Fruit fly (Drosophila melanogaster) whole organism, embryonic: Measurements from ENCODE around the gene eIF3h.

ENCODE experiments used
- Adf1 ChIP-seq: fragments of 200-800 bp; sonication (Bioruptor generic); IDR thresholded peaks from 2 replicates; pipeline ENCODE4 v1.3.6; 2022; ENCODE audit warnings: missing biosample characterization, missing genetic modification characterization
- Atf3 ChIP-seq: fragments of 200-800 bp; sonication (Bioruptor generic); optimal IDR thresholded peaks from 3 replicates; lab custom pipeline; 2016; ENCODE audit warnings: missing biosample characterization, missing genetic modification characterization
- B-H1 ChIP-seq: fragments of 200-800 bp; sonication (Bioruptor generic); IDR thresholded peaks from 3 replicates; pipeline ENCODE4 v1.3.6; 2022; ENCODE audit warnings: missing biosample characterization, missing genetic modification characterization
- CG10321 ChIP-seq: fragments of 200-800 bp; sonication (Bioruptor generic); IDR thresholded peaks from 2 replicates; pipeline ENCODE4 v1.3.6; 2022; ENCODE audit warnings: missing biosample characterization, missing genetic modification characterization
- CG11398 ChIP-seq: fragments of 200-800 bp; sonication (Bioruptor generic); optimal IDR thresholded peaks from 2 replicates; lab custom pipeline; 2016; ENCODE audit warnings: missing biosample characterization, missing genetic modification characterization
- CG13624 ChIP-seq: fragments of 200-800 bp; sonication (Bioruptor generic); optimal IDR thresholded peaks from 2 replicates; lab custom pipeline; 2016; ENCODE audit warnings: missing biosample characterization, missing genetic modification characterization
- CG15073 ChIP-seq: fragments of 200-800 bp; sonication (Bioruptor generic); optimal IDR thresholded peaks from 2 replicates; lab custom pipeline; 2016; ENCODE audit warnings: missing biosample characterization, missing genetic modification characterization
- CG15601 ChIP-seq: fragments of 200-800 bp; sonication (Bioruptor generic); optimal IDR thresholded peaks from 3 replicates; lab custom pipeline; 2019; ENCODE audit warnings: missing biosample characterization, mild to moderate bottlenecking, missing genetic modification characterization, moderate library complexity
- CG16863 ChIP-seq: fragments of 200-800 bp; sonication (Bioruptor generic); optimal IDR thresholded peaks from 3 replicates; lab custom pipeline; 2016; ENCODE audit warnings: missing biosample characterization, missing genetic modification characterization
- CG17328 ChIP-seq: fragments of 200-800 bp; sonication (Bioruptor generic); IDR thresholded peaks from 2 replicates; pipeline ENCODE4 v1.3.6; 2022; ENCODE audit warnings: missing biosample characterization, missing genetic modification characterization
- CG18619 ChIP-seq: fragments of 200-800 bp; sonication (Bioruptor generic); optimal IDR thresholded peaks from 3 replicates; lab custom pipeline; 2017; ENCODE audit warnings: missing biosample characterization, mild to moderate bottlenecking, missing genetic modification characterization
- CG6689 ChIP-seq: fragments of 200-800 bp; sonication (Bioruptor generic); IDR thresholded peaks from 2 replicates; pipeline ENCODE4 v1.3.6; 2022; ENCODE audit warnings: missing biosample characterization, missing genetic modification characterization
- CG7357 ChIP-seq: fragments of 200-800 bp; sonication (Bioruptor generic); IDR thresholded peaks from 3 replicates; pipeline ENCODE4 v1.3.6; 2022; ENCODE audit warnings: missing biosample characterization, missing genetic modification characterization
- CG7556 ChIP-seq: fragments of 200-800 bp; sonication (Bioruptor generic); optimal IDR thresholded peaks from 2 replicates; lab custom pipeline; 2017; ENCODE audit warnings: missing biosample characterization, mild to moderate bottlenecking, missing genetic modification characterization
- CG7987 ChIP-seq: fragments of 200-800 bp; sonication (Bioruptor generic); optimal IDR thresholded peaks from 2 replicates; lab custom pipeline; 2018; ENCODE audit warnings: missing biosample characterization, mild to moderate bottlenecking, missing genetic modification characterization, moderate library complexity
- CG8765 ChIP-seq: fragments of 200-800 bp; sonication (Bioruptor generic); IDR thresholded peaks from 2 replicates; pipeline ENCODE4 v1.3.6; 2022; ENCODE audit warnings: missing biosample characterization, missing genetic modification characterization
- CHES-1-like ChIP-seq: fragments of 200-800 bp; sonication (Bioruptor generic); optimal IDR thresholded peaks from 2 replicates; lab custom pipeline; 2016; ENCODE audit warnings: missing biosample characterization, missing genetic modification characterization
- CrebB ChIP-seq: fragments of 200-800 bp; sonication (Bioruptor generic); optimal IDR thresholded peaks from 3 replicates; lab custom pipeline; 2018; ENCODE audit warnings: missing biosample characterization, mild to moderate bottlenecking, missing genetic modification characterization
- Doc2 ChIP-seq: fragments of 200-800 bp; sonication (Bioruptor generic); IDR thresholded peaks from 2 replicates; pipeline ENCODE4 v1.3.6; 2022; ENCODE audit warnings: missing biosample characterization, missing genetic modification characterization
- Fer1 ChIP-seq: fragments of 200-800 bp; sonication (Bioruptor generic); optimal IDR thresholded peaks from 2 replicates; lab custom pipeline; 2017; ENCODE audit warnings: missing biosample characterization, mild to moderate bottlenecking, missing genetic modification characterization
- Fer3 ChIP-seq: fragments of 200-800 bp; sonication (Bioruptor generic); optimal IDR thresholded peaks from 2 replicates; lab custom pipeline; 2018; ENCODE audit warnings: missing biosample characterization, mild to moderate bottlenecking, missing genetic modification characterization, moderate library complexity
- Hr3 ChIP-seq: fragments of 200-800 bp; sonication (Bioruptor generic); optimal IDR thresholded peaks from 3 replicates; lab custom pipeline; 2016; ENCODE audit warnings: missing biosample characterization, missing genetic modification characterization
- Med ChIP-seq: fragments of 200-800 bp; sonication (Bioruptor generic); peaks from one replicate; lab custom pipeline; 2016; ENCODE audit warnings: missing biosample characterization, missing genetic modification characterization, mild to moderate bottlenecking, inconsistent platforms, moderate library complexity
- Neu2 ChIP-seq: fragments of 200-800 bp; sonication (Bioruptor generic); optimal IDR thresholded peaks from 3 replicates; lab custom pipeline; 2016; ENCODE audit warnings: missing biosample characterization, missing genetic modification characterization, borderline replicate concordance
- Opbp ChIP-seq: fragments of 200-800 bp; sonication (Bioruptor generic); IDR thresholded peaks from 3 replicates; pipeline ENCODE4 v1.3.6; 2022; ENCODE audit warnings: missing biosample characterization, missing genetic modification characterization; ENCODE audit not compliant: partially characterized antibody
- Poxn ChIP-seq: fragments of 200-800 bp; sonication (Bioruptor generic); IDR thresholded peaks from 2 replicates; pipeline ENCODE4 v1.3.6; 2022; ENCODE audit warnings: missing biosample characterization, missing genetic modification characterization
- Sry-β ChIP-seq: fragments of 200-800 bp; sonication (Bioruptor generic); optimal IDR thresholded peaks from 2 replicates; lab custom pipeline; 2018; ENCODE audit warnings: missing biosample characterization, mild to moderate bottlenecking, missing genetic modification characterization, moderate library complexity
- Trl ChIP-seq, 3 experiments: fragments of >200 bp in 2 of 3; fragments of 200-800 bp in 1 of 3; sonication (Bioruptor generic) in 1 of 3; optimal IDR thresholded peaks; 2 replicates in 1 of 3; 3 replicates in 2 of 3; lab custom pipeline; 2016 to 2017; ENCODE audit warnings: missing biosample characterization in 1 of 3, missing genetic modification characterization in 1 of 3
- YL-1 ChIP-seq: fragments of 200-800 bp; sonication (Bioruptor generic); optimal IDR thresholded peaks from 3 replicates; lab custom pipeline; 2017; ENCODE audit warnings: missing biosample characterization, mild to moderate bottlenecking, missing genetic modification characterization
- br ChIP-seq: fragments of >200 bp; optimal IDR thresholded peaks from 2 replicates; lab custom pipeline; 2017
- cas ChIP-seq: fragments of 200-800 bp; sonication (Bioruptor generic); IDR thresholded peaks from 2 replicates; pipeline ENCODE4 v1.3.6; 2022; ENCODE audit warnings: missing biosample characterization, missing genetic modification characterization
- ewg ChIP-seq: fragments of 200-800 bp; sonication (Bioruptor generic); optimal IDR thresholded peaks from 3 replicates; lab custom pipeline; 2017; ENCODE audit warnings: mild to moderate bottlenecking, missing biosample characterization, missing genetic modification reagents, missing genetic modification characterization
- fd3F ChIP-seq: fragments of 200-800 bp; sonication (Bioruptor generic); optimal IDR thresholded peaks from 2 replicates; lab custom pipeline; 2018; ENCODE audit warnings: missing biosample characterization, mild to moderate bottlenecking, missing genetic modification characterization, moderate library complexity
- fd64A ChIP-seq: fragments of 200-800 bp; sonication (Bioruptor generic); optimal IDR thresholded peaks from 3 replicates; lab custom pipeline; 2018; ENCODE audit warnings: missing biosample characterization, mild to moderate bottlenecking, missing genetic modification characterization
- fd96Cb ChIP-seq: fragments of 200-800 bp; sonication (Bioruptor generic); optimal IDR thresholded peaks from 2 replicates; lab custom pipeline; 2018; ENCODE audit warnings: missing biosample characterization, mild to moderate bottlenecking, missing genetic modification characterization, moderate library complexity
- grau ChIP-seq: fragments of 200-800 bp; optimal IDR thresholded peaks from 3 replicates; lab custom pipeline; 2019; ENCODE audit warnings: missing biosample characterization, mild to moderate bottlenecking, missing genetic modification characterization, moderate library complexity
- hbn ChIP-seq: fragments of 200-800 bp; sonication (Bioruptor generic); IDR thresholded peaks from 2 replicates; pipeline ENCODE4 v1.3.6; 2022; ENCODE audit warnings: missing biosample characterization, missing genetic modification characterization; ENCODE audit not compliant: partially characterized antibody
- jigr1 ChIP-seq: fragments of 200-800 bp; sonication (Bioruptor generic); IDR thresholded peaks from 3 replicates; pipeline ENCODE4 v1.3.6; 2022; ENCODE audit warnings: missing biosample characterization, missing genetic modification characterization
- kni ChIP-seq: fragments of 200-800 bp; sonication (Bioruptor generic); optimal IDR thresholded peaks from 3 replicates; lab custom pipeline; 2017; ENCODE audit warnings: mild to moderate bottlenecking, missing biosample characterization, missing genetic modification reagents, missing genetic modification characterization
- knrl ChIP-seq: fragments of 200-800 bp; sonication (Bioruptor generic); IDR thresholded peaks from 3 replicates; pipeline ENCODE4 v1.3.6; 2022; ENCODE audit warnings: missing biosample characterization, missing genetic modification characterization; ENCODE audit not compliant: partially characterized antibody
- lilli ChIP-seq: fragments of 200-800 bp; sonication (Bioruptor generic); optimal IDR thresholded peaks from 3 replicates; lab custom pipeline; 2016; ENCODE audit warnings: missing biosample characterization, missing genetic modification characterization
- luna ChIP-seq: fragments of 200-800 bp; sonication (Bioruptor generic); optimal IDR thresholded peaks from 2 replicates; lab custom pipeline; 2016; ENCODE audit warnings: missing biosample characterization, missing genetic modification characterization
- mirr ChIP-seq: fragments of 200-800 bp; sonication (Bioruptor generic); optimal IDR thresholded peaks from 3 replicates; lab custom pipeline; 2018; ENCODE audit warnings: missing biosample characterization, mild to moderate bottlenecking, missing genetic modification characterization
- pros ChIP-seq: fragments of 200-800 bp; sonication (Bioruptor generic); optimal IDR thresholded peaks from 3 replicates; lab custom pipeline; 2019; ENCODE audit warnings: missing biosample characterization, mild to moderate bottlenecking, missing genetic modification characterization, moderate library complexity
- pum ChIP-seq: fragments of 200-800 bp; sonication (Bioruptor generic); optimal IDR thresholded peaks from 2 replicates; lab custom pipeline; 2016; ENCODE audit warnings: missing biosample characterization, missing genetic modification characterization
- row ChIP-seq: fragments of 200-800 bp; sonication (Bioruptor generic); IDR thresholded peaks from 3 replicates; pipeline ENCODE4 v1.3.6; 2022; ENCODE audit warnings: missing biosample characterization, missing genetic modification characterization
- scrt ChIP-seq: fragments of 200-800 bp; sonication (Bioruptor generic); optimal IDR thresholded peaks from 2 replicates; lab custom pipeline; 2018; ENCODE audit warnings: missing biosample characterization, mild to moderate bottlenecking, missing genetic modification characterization, moderate library complexity
- sens ChIP-seq: fragments of 200-800 bp; sonication (Bioruptor generic); peaks from one replicate; lab custom pipeline; 2016; ENCODE audit warnings: missing biosample characterization, missing genetic modification characterization
- slp2 ChIP-seq: fragments of 200-800 bp; sonication (Bioruptor generic); optimal IDR thresholded peaks from 2 replicates; lab custom pipeline; 2016; ENCODE audit warnings: missing biosample characterization, missing genetic modification characterization
- sqz ChIP-seq: fragments of 200-800 bp; sonication (Bioruptor generic); optimal IDR thresholded peaks from 3 replicates; lab custom pipeline; 2018; ENCODE audit warnings: missing biosample characterization, mild to moderate bottlenecking, missing genetic modification characterization
- trh ChIP-seq: fragments of 200-800 bp; sonication (Bioruptor generic); optimal IDR thresholded peaks from 2 replicates; lab custom pipeline; 2016; ENCODE audit warnings: missing biosample characterization, missing genetic modification characterization
- vfl ChIP-seq: fragments of 200-800 bp; sonication (Bioruptor generic); optimal IDR thresholded peaks from 2 replicates; lab custom pipeline; 2016; ENCODE audit warnings: missing biosample characterization, missing genetic modification characterization

The eIF3h gene

DNA sequence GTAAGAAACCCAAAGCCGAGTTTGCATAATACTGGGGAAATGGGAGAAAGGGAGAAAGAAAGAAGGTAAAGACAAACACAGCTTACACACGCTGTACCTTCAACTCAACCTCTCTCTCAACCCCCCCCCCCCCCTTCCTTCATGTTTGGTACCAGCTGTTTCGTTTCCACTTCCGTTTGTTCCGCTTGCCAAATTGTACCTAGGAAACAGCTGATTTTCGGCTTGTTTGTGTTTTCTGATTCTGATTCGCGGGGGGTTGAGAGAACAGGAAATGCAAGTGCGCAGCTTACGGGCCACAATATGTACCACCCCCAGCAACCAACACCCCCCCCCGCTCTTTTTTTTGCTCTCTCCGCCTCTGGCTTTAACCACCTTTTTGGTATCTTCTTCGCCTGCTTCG lies 11.0 kb upstream of the eIF3h start (continued):
- TF ChIP-seq CG11398 (GFP tag; lab: Kevin White, UChicago) (no peak), cas (GFP tag; lab: Robert Waterston, UW) (no peak), lilli (GFP tag; lab: Kevin White, UChicago) (no peak), ewg (GFP tag; lab: Kevin White, UChicago) (peak; percentile 81), fd64A (no peak), mirr (GFP tag; lab: Kevin White, UChicago) (peak; percentile 44), pum (GFP tag; lab: Kevin White, UChicago) (no peak), CG6689 (GFP tag; lab: Robert Waterston, UW) (no peak), CG7357 (GFP tag; lab: Robert Waterston, UW) (no peak), CHES-1-like (GFP tag; lab: Kevin White, UChicago) (no peak), Hr3 (GFP tag; lab: Kevin White, UChicago) (no peak), CG13624 (GFP tag; lab: Kevin White, UChicago) (no peak), trh (GFP tag; lab: Kevin White, UChicago) (no peak), hbn (GFP tag; lab: Robert Waterston, UW) (peak; percentile 33; the same call in 1 of the 2 replicates), CG7556 (no peak), Sry-β (GFP tag; lab: Kevin White, UChicago) (no peak), CrebB (no peak), CG7987 (GFP tag; lab: Kevin White, UChicago) (no peak), B-H1 (GFP tag; lab: Robert Waterston, UW) (no peak), CG10321 (GFP tag; lab: Robert Waterston, UW) (no peak), vfl (GFP tag; lab: Kevin White, UChicago) (no peak), fd3F (no peak), sens (GFP tag; lab: Kevin White, UChicago) (no peak), Fer3 (tag; lab: Kevin White, UChicago) (no peak), Fer1 (GFP tag; lab: Kevin White, UChicago) (peak; percentile 52), row (GFP tag; lab: Robert Waterston, UW) (0 out of 3 replicates have a peak, but pooled peaks have one; percentile 29), YL-1 (no peak), Atf3 (GFP tag; lab: Kevin White, UChicago) (no peak), Neu2 (GFP tag; lab: Kevin White, UChicago) (no peak), Med (GFP tag; lab: Kevin White, UChicago) (no peak), br (no peak), CG17328 (GFP tag; lab: Robert Waterston, UW) (no peak), Trl (optimal IDR thresholded peaks at IDR 0.05; lab: Kevin White, UChicago) (peak in 1 of 2 experiments; percentile 20), Trl (GFP tag; optimal IDR thresholded peaks at IDR 0.05; lab: Kevin White, UChicago) (no peak), Adf1 (no peak), CG18619 (GFP tag; lab: Kevin White, UChicago) (no peak), knrl (no peak), Opbp (GFP tag; lab: Robert Waterston, UW) (no peak), slp2 (GFP tag; lab: Kevin White, UChicago) (no peak), sqz (GFP tag; lab: Kevin White, UChicago) (peak; percentile 55), pros (peak; percentile 58), Poxn (no peak), Doc2 (GFP tag; lab: Robert Waterston, UW) (no peak), luna (GFP tag; lab: Kevin White, UChicago) (no peak), kni (GFP tag; lab: Kevin White, UChicago) (peak; percentile 37), CG15073 (GFP tag; lab: Kevin White, UChicago) (no peak), fd96Cb (tag; lab: Kevin White, UChicago) (no peak), scrt (GFP tag; lab: Kevin White, UChicago) (peak; percentile 55), CG15601 (tag; lab: Kevin White, UChicago) (no peak), CG8765 (GFP tag; lab: Robert Waterston, UW) (no peak), CG16863 (GFP tag; lab: Kevin White, UChicago) (no peak), grau (tag; lab: Kevin White, UChicago) (no peak), jigr1 (GFP tag; lab: Robert Waterston, UW) (no peak)
